Fruit fly (Drosophila melanogaster) whole organism, wandering third instar larva: ENCODE results near the gene dlp.

Source experiments
- Abd-B ChIP-seq: fragments of >200 bp; optimal IDR thresholded peaks from 2 replicates; lab custom pipeline; 2017; ENCODE audit warnings: missing biosample characterization, missing genetic modification characterization
- CG32264 ChIP-seq: fragments of 200-800 bp; sonication (Bioruptor generic); optimal IDR thresholded peaks from 2 replicates; lab custom pipeline; 2016; ENCODE audit warnings: missing biosample characterization, missing genetic modification characterization
- CG9705 ChIP-seq: fragments of 200-800 bp; sonication (Bioruptor generic); optimal IDR thresholded peaks from 2 replicates; lab custom pipeline; 2018; ENCODE audit warnings: missing biosample characterization, mild to moderate bottlenecking, missing genetic modification characterization
- CrebA ChIP-seq: fragments of 200-800 bp; sonication (Bioruptor generic); optimal IDR thresholded peaks from 2 replicates; lab custom pipeline; 2016; ENCODE audit warnings: missing biosample characterization, mild to moderate bottlenecking, missing genetic modification characterization, borderline replicate concordance
- Dfd ChIP-seq: fragments of >200 bp; optimal IDR thresholded peaks from 2 replicates; lab custom pipeline; 2017; ENCODE audit warnings: missing biosample characterization, missing genetic modification characterization
- Dif ChIP-seq: fragments of 200-275, 200-300 bp; sonication (Bioruptor generic); optimal IDR thresholded peaks from 2 replicates; lab custom pipeline; 2018; ENCODE audit warnings: missing biosample characterization, missing genetic modification characterization; ENCODE audit not compliant: partially characterized antibody
- GATAd ChIP-seq: sonication (Bioruptor generic); optimal IDR thresholded peaks from 2 replicates; lab custom pipeline; 2016; ENCODE audit warnings: missing biosample characterization, missing genetic modification characterization
- HLH106 ChIP-seq: fragments of 200-800 bp; optimal IDR thresholded peaks from 3 replicates; lab custom pipeline; 2019; ENCODE audit warnings: missing biosample characterization, mild to moderate bottlenecking, missing genetic modification characterization, moderate library complexity
- Hnf4 ChIP-seq: fragments of 200-800 bp; sonication (Bioruptor generic); optimal IDR thresholded peaks from 2 replicates; lab custom pipeline; 2016; ENCODE audit warnings: missing biosample characterization, mild to moderate bottlenecking, missing genetic modification characterization
- Hr78 ChIP-seq: fragments of >200 bp; optimal IDR thresholded peaks from 2 replicates; lab custom pipeline; 2017; ENCODE audit warnings: missing biosample characterization, missing genetic modification characterization
- Hr83 ChIP-seq: fragments of 200-300 bp; sonication (Bioruptor generic); optimal IDR thresholded peaks from 2 replicates; lab custom pipeline; 2016; ENCODE audit warnings: missing biosample characterization, mild to moderate bottlenecking, missing genetic modification characterization, moderate library complexity; ENCODE audit not compliant: poor library complexity, severe bottlenecking
- Jra ChIP-seq: sonication (Bioruptor generic); optimal IDR thresholded peaks from 2 replicates; lab custom pipeline; 2016; ENCODE audit warnings: missing biosample characterization, missing genetic modification characterization
- Mio ChIP-seq: sonication (Bioruptor generic); optimal IDR thresholded peaks from 2 replicates; lab custom pipeline; 2016; ENCODE audit warnings: missing biosample characterization, missing genetic modification characterization
- Myc ChIP-seq: fragments of >200 bp; optimal IDR thresholded peaks from 2 replicates; lab custom pipeline; 2017
- N ChIP-seq: fragments of >200 bp; optimal IDR thresholded peaks from 2 replicates; lab custom pipeline; 2018; ENCODE audit warnings: missing biosample characterization, missing external identifiers, missing genetic modification characterization
- OdsH ChIP-seq: fragments of 200-800 bp; sonication (Bioruptor generic); optimal IDR thresholded peaks from 2 replicates; lab custom pipeline; 2016; ENCODE audit warnings: missing biosample characterization, mild to moderate bottlenecking, missing genetic modification characterization
- Rel ChIP-seq, 2 experiments: fragments of 200-800 bp; sonication (Bioruptor generic) in 1 of 2; optimal IDR thresholded peaks; 2 replicates in 1 of 2; 3 replicates in 1 of 2; lab custom pipeline; 2016 to 2019; ENCODE audit warnings: mild to moderate bottlenecking in 2 of 2, missing biosample characterization in 2 of 2, missing genetic modification characterization in 2 of 2, moderate library complexity in 1 of 2
- Sp1 ChIP-seq: fragments of 200-800 bp; sonication (Bioruptor generic); optimal IDR thresholded peaks from 3 replicates; lab custom pipeline; 2019; ENCODE audit warnings: missing biosample characterization, mild to moderate bottlenecking, missing genetic modification characterization, moderate library complexity
- Vsx2 ChIP-seq: fragments of 200-300, 225-300 bp; sonication (Bioruptor generic); optimal IDR thresholded peaks from 2 replicates; lab custom pipeline; 2018; ENCODE audit warnings: missing biosample characterization, missing genetic modification characterization; ENCODE audit not compliant: partially characterized antibody
- br ChIP-seq: fragments of 200-800 bp; sonication (Bioruptor generic); optimal IDR thresholded peaks from 2 replicates; lab custom pipeline; 2016; ENCODE audit warnings: missing biosample characterization, missing genetic modification characterization
- brk ChIP-seq: fragments of 200-800 bp; sonication (Bioruptor generic); optimal IDR thresholded peaks from 2 replicates; lab custom pipeline; 2016; ENCODE audit warnings: missing biosample characterization, mild to moderate bottlenecking, missing genetic modification characterization
- dl ChIP-seq, 2 experiments: fragments of 175-275, 200-275 bp in 1 of 2; fragments of 200-275 bp in 1 of 2; sonication (Bioruptor generic); optimal IDR thresholded peaks; lab custom pipeline; 2018; ENCODE audit warnings: mild to moderate bottlenecking in 2 of 2, missing biosample characterization in 2 of 2, missing genetic modification characterization in 2 of 2, moderate library complexity in 2 of 2; ENCODE audit not compliant: partially characterized antibody in 2 of 2, insufficient read depth in 1 of 2
- dmrt93B ChIP-seq: fragments of 200-800 bp; sonication (Bioruptor generic); optimal IDR thresholded peaks from 2 replicates; lab custom pipeline; 2018; ENCODE audit warnings: missing biosample characterization, mild to moderate bottlenecking, missing genetic modification characterization
- dsf ChIP-seq: sonication (Bioruptor generic); optimal IDR thresholded peaks from 2 replicates; lab custom pipeline; 2016; ENCODE audit warnings: missing biosample characterization, missing genetic modification characterization, borderline replicate concordance
- ey ChIP-seq: fragments of 200-800 bp; sonication (Bioruptor generic); optimal IDR thresholded peaks from 2 replicates; lab custom pipeline; 2016; ENCODE audit warnings: missing biosample characterization, missing genetic modification characterization
- foxo ChIP-seq, 2 experiments: fragments of 200-800 bp; sonication (Bioruptor generic); optimal IDR thresholded peaks; 2 replicates in 1 of 2; 3 replicates in 1 of 2; lab custom pipeline; 2016 to 2017; ENCODE audit warnings: missing biosample characterization in 2 of 2, missing genetic modification characterization in 2 of 2
- fru ChIP-seq: fragments of 200-800 bp; sonication (Bioruptor generic); optimal IDR thresholded peaks from 3 replicates; lab custom pipeline; 2016; ENCODE audit warnings: missing biosample characterization, mild to moderate bottlenecking, missing genetic modification characterization
- h ChIP-seq: fragments of 200-800 bp; sonication (Bioruptor generic); optimal IDR thresholded peaks from 3 replicates; lab custom pipeline; 2016; ENCODE audit warnings: missing biosample characterization, mild to moderate bottlenecking, missing genetic modification characterization
- jim ChIP-seq: fragments of 175-275, 200-325 bp; sonication (Bioruptor generic); optimal IDR thresholded peaks from 2 replicates; lab custom pipeline; 2016; ENCODE audit warnings: missing biosample characterization, mild to moderate bottlenecking, missing genetic modification characterization
- lola ChIP-seq: fragments of >200 bp; optimal IDR thresholded peaks from 2 replicates; lab custom pipeline; 2017; ENCODE audit warnings: missing biosample characterization, missing genetic modification characterization
- pan ChIP-seq: fragments of >200 bp; optimal IDR thresholded peaks from 2 replicates; lab custom pipeline; 2017
- psq ChIP-seq: fragments of 200-800 bp; sonication (Bioruptor generic); optimal IDR thresholded peaks from 3 replicates; lab custom pipeline; 2017; ENCODE audit warnings: missing biosample characterization, mild to moderate bottlenecking, missing genetic modification characterization, moderate library complexity
- rgr ChIP-seq: fragments of 200-800 bp; sonication (Bioruptor generic); optimal IDR thresholded peaks from 3 replicates; lab custom pipeline; 2016; ENCODE audit warnings: missing biosample characterization, mild to moderate bottlenecking, missing genetic modification characterization
- sage ChIP-seq: fragments of 200-800 bp; sonication (Bioruptor generic); optimal IDR thresholded peaks from 2 replicates; lab custom pipeline; 2016; ENCODE audit warnings: missing biosample characterization, mild to moderate bottlenecking, missing genetic modification characterization
- sv ChIP-seq: fragments of 200-800 bp; sonication (Bioruptor generic); optimal IDR thresholded peaks from 3 replicates; lab custom pipeline; 2016; ENCODE audit warnings: missing biosample characterization, missing genetic modification characterization
- tai ChIP-seq: sonication (Bioruptor generic); optimal IDR thresholded peaks from 2 replicates; lab custom pipeline; 2016; ENCODE audit warnings: missing biosample characterization, missing genetic modification characterization
- usp ChIP-seq: fragments of >200 bp; optimal IDR thresholded peaks from 2 replicates; lab custom pipeline; 2017; ENCODE audit warnings: missing biosample characterization, missing genetic modification characterization
- woc ChIP-seq: sonication (Bioruptor generic); optimal IDR thresholded peaks from 2 replicates; lab custom pipeline; 2016; ENCODE audit warnings: missing biosample characterization, mild to moderate bottlenecking, missing genetic modification characterization

The dlp gene

DNA sequence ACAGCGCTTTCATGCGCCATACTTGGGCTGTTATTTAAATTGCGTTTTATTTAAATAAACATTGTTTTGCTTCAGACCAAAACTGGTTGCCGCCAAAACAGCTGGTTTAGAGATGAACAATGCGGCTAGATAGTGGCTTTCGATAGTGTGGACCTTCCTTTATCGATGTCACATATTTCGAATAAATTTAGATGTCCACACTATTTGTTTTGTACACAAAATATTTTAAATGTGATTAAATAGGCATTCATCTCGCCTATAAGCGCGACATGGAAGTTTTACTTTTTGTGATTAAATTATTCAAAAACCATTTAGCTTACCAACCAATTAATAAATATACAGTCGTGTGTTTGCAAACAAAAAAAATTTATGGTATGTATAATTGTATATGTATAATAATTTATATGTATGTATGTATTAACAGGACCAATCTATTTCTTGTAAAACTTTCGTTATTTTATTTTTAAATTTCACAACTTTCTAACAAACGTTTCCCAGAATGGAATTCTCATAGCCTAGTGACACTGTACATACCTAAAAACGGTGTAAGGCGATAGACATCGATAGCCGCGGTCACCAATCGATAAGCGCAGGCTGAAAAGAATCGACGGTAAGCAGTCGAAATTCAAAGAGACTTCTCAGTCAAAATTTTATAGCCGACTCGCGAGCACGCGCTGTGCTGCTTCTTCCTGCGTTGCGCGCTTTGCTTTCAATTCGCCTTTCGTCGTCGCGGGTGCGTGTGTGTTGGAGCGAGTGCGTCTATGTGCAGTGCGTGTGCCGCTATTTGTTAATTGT is at the start of gene dlp, which contains the start of gene RecQ5:
Gene dlp, plus strand, starts transcription at position 638 of the 795 bp plus-strand sequence.
Gene RecQ5, minus strand, starts transcription at position 114 of the 795 bp plus-strand sequence.
- TF ChIP-seq psq (GFP tag; lab: Kevin White, UChicago) (peak; percentile 76), dmrt93B (GFP tag; lab: Kevin White, UChicago) (no peak), Sp1 (GFP tag; lab: Kevin White, UChicago) (peak; percentile 72), Abd-B (no peak), dl (GFP tag; optimal IDR thresholded peaks at IDR 0.05; lab: Kevin White, UChicago; ENCODE audit: insufficient read depth in 1 of 2, partially characterized antibody in 2 of 2) (peak in 1 of 2 experiments; percentile 8), dsf (GFP tag; lab: Kevin White, UChicago) (peak; percentile 39), Rel (GFP tag; optimal IDR thresholded peaks at IDR 0.05; lab: Kevin White, UChicago) (peak; percentile 12), Rel (tag; optimal IDR thresholded peaks at IDR 0.05; lab: Kevin White, UChicago) (peak; percentile 27), tai (GFP tag; lab: Kevin White, UChicago) (peak; percentile 79), pan (no peak), Hr78 (GFP tag; lab: Kevin White, UChicago) (no peak), Hnf4 (peak; percentile 80), CG9705 (GFP tag; lab: Kevin White, UChicago) (peak; percentile 48), lola (GFP tag; lab: Kevin White, UChicago) (no peak), woc (GFP tag; lab: Kevin White, UChicago) (peak; percentile 87), jim (peak; percentile 20), CG32264 (GFP tag; lab: Kevin White, UChicago) (no peak), HLH106 (tag; lab: Kevin White, UChicago) (peak; percentile 56), Vsx2 (GFP tag; lab: Kevin White, UChicago) (no peak), GATAd (GFP tag; lab: Kevin White, UChicago) (peak; percentile 61), ey (peak; percentile 59), rgr (peak; percentile 80), sage (GFP tag; lab: Kevin White, UChicago) (no peak), Hr83 (GFP tag; lab: Kevin White, UChicago) (peak; percentile 95), OdsH (GFP tag; lab: Kevin White, UChicago) (peak; percentile 62), Mio (GFP tag; lab: Kevin White, UChicago) (no peak), brk (GFP tag; lab: Kevin White, UChicago) (peak; percentile 77), Dif (peak; percentile 67), fru (GFP tag; lab: Kevin White, UChicago) (peak; percentile 67), Jra (GFP tag; lab: Kevin White, UChicago) (peak; percentile 75), h (GFP tag; lab: Kevin White, UChicago) (peak; percentile 61), usp (GFP tag; lab: Kevin White, UChicago) (no peak), Dfd (GFP tag; lab: Kevin White, UChicago) (no peak), br (peak; percentile 60), sv (GFP tag; lab: Kevin White, UChicago) (peak; percentile 48), foxo (GFP tag; optimal IDR thresholded peaks at IDR 0.05; lab: Kevin White, UChicago) (peak in 1 of 2 experiments; percentile 85)

DNA sequence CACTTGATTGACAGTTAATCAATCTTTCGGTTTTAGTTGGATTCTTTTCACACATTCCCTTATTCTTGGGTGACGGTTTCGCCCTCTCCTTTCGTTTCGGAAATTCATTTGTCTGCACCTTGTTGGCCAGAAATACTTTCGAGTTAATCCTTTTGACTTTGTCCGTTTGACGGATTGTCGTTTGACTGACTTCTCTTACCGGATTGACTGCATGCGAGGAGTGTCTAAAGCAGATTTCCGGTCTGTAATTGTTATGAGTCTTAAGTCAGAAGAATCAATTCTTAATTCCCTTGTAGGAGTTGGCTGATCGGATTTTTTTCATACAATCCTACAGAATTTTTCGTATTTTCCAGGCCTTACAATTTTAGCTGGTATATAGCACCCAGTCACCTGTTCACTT is 49.7 kb upstream of the dlp start:
- TF ChIP-seq CG32264 (GFP tag; lab: Kevin White, UChicago), result no peak
- TF ChIP-seq Jra (GFP tag; lab: Kevin White, UChicago), result no peak
- TF ChIP-seq psq (GFP tag; lab: Kevin White, UChicago), result no peak
- no peak for TF ChIP-seq brk (GFP tag; lab: Kevin White, UChicago)
- TF ChIP-seq br, result no peak
- no peak for TF ChIP-seq Dif
- TF ChIP-seq Hr78 (GFP tag; lab: Kevin White, UChicago), result no peak
- TF ChIP-seq Hr83 (GFP tag; lab: Kevin White, UChicago), result no peak
- no peak for TF ChIP-seq Myc (lab: Kevin White, UChicago)
- no peak for TF ChIP-seq woc (GFP tag; lab: Kevin White, UChicago)
- TF ChIP-seq ey, result no peak
- TF ChIP-seq tai (GFP tag; lab: Kevin White, UChicago), result no peak
- TF ChIP-seq N, result no peak
- TF ChIP-seq CrebA, result no peak
- no peak for TF ChIP-seq GATAd (GFP tag; lab: Kevin White, UChicago)
- TF ChIP-seq sage (GFP tag; lab: Kevin White, UChicago), result no peak
- no peak for TF ChIP-seq jim
- no peak for TF ChIP-seq dl (GFP tag; optimal IDR thresholded peaks at IDR 0.05; lab: Kevin White, UChicago; ENCODE audit: insufficient read depth in 1 of 2, partially characterized antibody in 2 of 2)
- no peak for TF ChIP-seq Abd-B
